Worm (Caenorhabditis elegans): ENCODE results near the gene Y49E10.16.

- TF ChIP-seq ama-1 (optimal IDR thresholded peaks at IDR 0.05) (no peak), flt-1 (GFP tag; IDR thresholded peaks at IDR 0.05) (no peak), F13C5.2 (tag; optimal IDR thresholded peaks at IDR 0.05) (no peak), B0310.2 (tag; optimal IDR thresholded peaks at IDR 0.05) (no peak), ceh-13 (GFP tag; optimal IDR thresholded peaks at IDR 0.05) (no peak), aly-1 (tag; optimal IDR thresholded peaks at IDR 0.05) (no peak), tbx-37 (GFP tag; conservative IDR thresholded peaks at IDR 0.05) (no peak), hmbx-1 (tag; optimal IDR thresholded peaks at IDR 0.05) (no peak), tbx-11 (GFP tag; IDR thresholded peaks at IDR 0.05) (no peak), hnd-1 (tag; optimal IDR thresholded peaks at IDR 0.05) (no peak), ets-7 (tag; optimal IDR thresholded peaks at IDR 0.05) (no peak)
Observed at ce11 chrIII:12395085-12395484, 35.2 kb upstream of the Y49E10.16 start, which contains the start of gene Y49E10.10.
